Worm (Caenorhabditis elegans): ENCODE measurements around the gene scav-5.

ce11 chrX:9866355-9866754 lies 8.2 kb downstream of the scav-5 start, which contains the start of gene R07B1.6:
- no peak for TF ChIP-seq pqm-1 (tag; optimal IDR thresholded peaks at IDR 0.05)
- no peak for TF ChIP-seq D1046.2 (GFP tag; IDR thresholded peaks at IDR 0.05)
- TF ChIP-seq cey-2 (tag; optimal IDR thresholded peaks at IDR 0.05; ENCODE audit: borderline replicate concordance, insufficient read depth): no peak
- TF ChIP-seq duxl-1 (tag; optimal IDR thresholded peaks at IDR 0.05; ENCODE audit: poor library complexity): no peak

All from whole organism, L4 larva.